Fruit fly (Drosophila melanogaster) whole organism, embryonic: Measurements from ENCODE around the gene Sws1.

Experiments
- Atf6 ChIP-seq: fragments of 200-800 bp; sonication (Bioruptor generic); IDR thresholded peaks from 2 replicates; pipeline ENCODE4 v1.3.6; 2022; ENCODE audit warnings: missing biosample characterization, missing genetic modification characterization
- BEAF-32 ChIP-seq: fragments of 200-800 bp; sonication (Bioruptor generic); optimal IDR thresholded peaks from 3 replicates; lab custom pipeline; 2017; ENCODE audit warnings: missing biosample characterization, missing genetic modification characterization, mild to moderate bottlenecking, moderate library complexity, missing genetic modification reagents
- CG11723 ChIP-seq: fragments of 200-800 bp; sonication (Bioruptor generic); optimal IDR thresholded peaks from 2 replicates; lab custom pipeline; 2017; ENCODE audit warnings: missing biosample characterization, mild to moderate bottlenecking, missing genetic modification characterization
- CG12104 ChIP-seq: fragments of 200-800 bp; sonication (Bioruptor generic); optimal IDR thresholded peaks from 3 replicates; lab custom pipeline; 2016; ENCODE audit warnings: missing biosample characterization, missing genetic modification characterization
- CG13894 ChIP-seq: fragments of 200-800 bp; sonication (Bioruptor generic); optimal IDR thresholded peaks from 3 replicates; lab custom pipeline; 2018; ENCODE audit warnings: missing biosample characterization, mild to moderate bottlenecking, missing genetic modification characterization, moderate library complexity
- CG14050 ChIP-seq: fragments of 200-800 bp; sonication (Bioruptor generic); IDR thresholded peaks from 3 replicates; pipeline ENCODE4 v1.3.6; 2022; ENCODE audit warnings: missing biosample characterization, missing genetic modification characterization
- CG15601 ChIP-seq: fragments of 200-800 bp; sonication (Bioruptor generic); optimal IDR thresholded peaks from 3 replicates; lab custom pipeline; 2019; ENCODE audit warnings: missing biosample characterization, mild to moderate bottlenecking, missing genetic modification characterization, moderate library complexity
- CG16813 ChIP-seq: fragments of 200-800 bp; sonication (Bioruptor generic); IDR thresholded peaks from 3 replicates; pipeline ENCODE4 v1.3.6; 2022; ENCODE audit warnings: missing biosample characterization, missing genetic modification characterization; ENCODE audit not compliant: partially characterized antibody
- CG16815 ChIP-seq: fragments of 200-800 bp; sonication (Bioruptor generic); optimal IDR thresholded peaks from 3 replicates; lab custom pipeline; 2017; ENCODE audit warnings: missing biosample characterization, mild to moderate bottlenecking, missing genetic modification characterization
- CG17361 ChIP-seq: fragments of 200-800 bp; sonication (Bioruptor generic); IDR thresholded peaks from 3 replicates; pipeline ENCODE4 v1.3.6; 2022; ENCODE audit warnings: missing biosample characterization, missing genetic modification characterization
- CG2116 ChIP-seq: fragments of 200-800 bp; sonication (Bioruptor generic); optimal IDR thresholded peaks from 3 replicates; lab custom pipeline; 2018; ENCODE audit warnings: missing biosample characterization, mild to moderate bottlenecking, missing genetic modification characterization
- CG2678 ChIP-seq: fragments of 200-800 bp; sonication (Bioruptor generic); optimal IDR thresholded peaks from 3 replicates; lab custom pipeline; 2019; ENCODE audit warnings: missing biosample characterization, mild to moderate bottlenecking, missing genetic modification characterization, moderate library complexity
- CG2712 ChIP-seq: fragments of 200-800 bp; optimal IDR thresholded peaks from 3 replicates; lab custom pipeline; 2019; ENCODE audit warnings: missing biosample characterization, mild to moderate bottlenecking, missing genetic modification characterization, moderate library complexity
- CG5953 ChIP-seq: fragments of 200-800 bp; sonication (Bioruptor generic); IDR thresholded peaks from 2 replicates; pipeline ENCODE4 v1.3.6; 2022; ENCODE audit warnings: missing biosample characterization, missing genetic modification characterization
- CG7839 ChIP-seq: fragments of 200-800 bp; sonication (Bioruptor generic); optimal IDR thresholded peaks from 3 replicates; lab custom pipeline; 2018; ENCODE audit warnings: missing biosample characterization, mild to moderate bottlenecking, missing genetic modification characterization, moderate library complexity
- CG8924 ChIP-seq: fragments of 200-800 bp; optimal IDR thresholded peaks from 3 replicates; lab custom pipeline; 2019; ENCODE audit warnings: missing biosample characterization, mild to moderate bottlenecking, missing genetic modification characterization, moderate library complexity
- CG9727 ChIP-seq: fragments of 200-800 bp; sonication (Bioruptor generic); optimal IDR thresholded peaks from 3 replicates; lab custom pipeline; 2017; ENCODE audit warnings: missing biosample characterization, mild to moderate bottlenecking, missing genetic modification characterization
- CoRest ChIP-seq: fragments of 200-800 bp; sonication (Bioruptor generic); optimal IDR thresholded peaks from 3 replicates; lab custom pipeline; 2018; ENCODE audit warnings: missing biosample characterization, mild to moderate bottlenecking, missing genetic modification characterization, moderate library complexity
- Dad ChIP-seq: fragments of 200-800 bp; sonication (Bioruptor generic); optimal IDR thresholded peaks from 3 replicates; lab custom pipeline; 2016; ENCODE audit warnings: missing biosample characterization, missing genetic modification characterization
- Dll ChIP-seq: fragments of 200-800 bp; sonication (Bioruptor generic); IDR thresholded peaks from 4 replicates; pipeline ENCODE4 v1.3.6; 2022; ENCODE audit warnings: missing biosample characterization, missing genetic modification characterization; ENCODE audit not compliant: partially characterized antibody
- Doc3 ChIP-seq: fragments of 200-800 bp; sonication (Bioruptor generic); IDR thresholded peaks from 3 replicates; pipeline ENCODE4 v1.3.6; 2022; ENCODE audit warnings: missing biosample characterization, missing genetic modification characterization; ENCODE audit not compliant: partially characterized antibody
- Drgx ChIP-seq: fragments of 200-800 bp; sonication (Bioruptor generic); IDR thresholded peaks from 2 replicates; pipeline ENCODE4 v1.3.6; 2022; ENCODE audit warnings: missing biosample characterization, missing genetic modification characterization
- H15 ChIP-seq: fragments of 200-800 bp; sonication (Bioruptor generic); IDR thresholded peaks from 3 replicates; pipeline ENCODE4 v1.3.6; 2022; ENCODE audit warnings: missing biosample characterization, missing genetic modification characterization
- HLH54F ChIP-seq: fragments of 200-800 bp; sonication (Bioruptor generic); optimal IDR thresholded peaks from 3 replicates; lab custom pipeline; 2016; ENCODE audit warnings: missing biosample characterization, missing genetic modification characterization
- Lim3 ChIP-seq: fragments of 200-800 bp; sonication (Bioruptor generic); IDR thresholded peaks from 2 replicates; pipeline ENCODE4 v1.3.6; 2022; ENCODE audit warnings: missing biosample characterization, missing genetic modification characterization
- MBD-R2 ChIP-seq: fragments of 200-800 bp; sonication (Bioruptor generic); IDR thresholded peaks from 2 replicates; pipeline ENCODE4 v1.3.6; 2022; ENCODE audit warnings: missing biosample characterization, missing genetic modification characterization
- NFAT ChIP-seq: fragments of 200-800 bp; sonication (Bioruptor generic); IDR thresholded peaks from 2 replicates; pipeline ENCODE4 v1.3.6; 2022; ENCODE audit warnings: missing biosample characterization, missing genetic modification characterization
- NK7.1 ChIP-seq: fragments of 200-800 bp; sonication (Bioruptor generic); optimal IDR thresholded peaks from 3 replicates; lab custom pipeline; 2016; ENCODE audit warnings: missing biosample characterization, missing genetic modification characterization
- Nf-YC ChIP-seq: fragments of 200-800 bp; optimal IDR thresholded peaks from 3 replicates; lab custom pipeline; 2019; ENCODE audit warnings: missing biosample characterization, mild to moderate bottlenecking, missing genetic modification characterization, moderate library complexity
- Scr ChIP-seq: fragments of 200-800 bp; sonication (Bioruptor generic); IDR thresholded peaks from 2 replicates; pipeline ENCODE4 v1.3.6; 2022; ENCODE audit warnings: missing biosample characterization, missing genetic modification characterization; ENCODE audit not compliant: partially characterized antibody
- Sry-δ ChIP-seq: fragments of 200-800 bp; sonication (Bioruptor generic); optimal IDR thresholded peaks from 2 replicates; lab custom pipeline; 2016; ENCODE audit warnings: missing biosample characterization, missing genetic modification characterization
- ab ChIP-seq: fragments of 200-800 bp; sonication (Bioruptor generic); optimal IDR thresholded peaks from 2 replicates; lab custom pipeline; 2016; ENCODE audit warnings: missing biosample characterization, missing genetic modification characterization
- crp ChIP-seq, 2 experiments: fragments of 200-800 bp; sonication (Bioruptor generic); optimal IDR thresholded peaks; 2 replicates in 1 of 2; 3 replicates in 1 of 2; lab custom pipeline; 2017; ENCODE audit warnings: missing biosample characterization in 2 of 2, missing genetic modification characterization in 2 of 2, mild to moderate bottlenecking in 1 of 2, moderate library complexity in 1 of 2
- dmrt99B ChIP-seq: fragments of 200-800 bp; sonication (Bioruptor generic); optimal IDR thresholded peaks from 2 replicates; lab custom pipeline; 2018; ENCODE audit warnings: missing biosample characterization, mild to moderate bottlenecking, missing genetic modification characterization, moderate library complexity
- eyg ChIP-seq: fragments of 200-800 bp; sonication (Bioruptor generic); optimal IDR thresholded peaks from 3 replicates; lab custom pipeline; 2016; ENCODE audit warnings: missing biosample characterization, missing genetic modification characterization
- fru ChIP-seq: fragments of >200 bp; optimal IDR thresholded peaks from 2 replicates; lab custom pipeline; 2017
- insv ChIP-seq, 2 experiments: fragments of 200-800 bp; sonication (Bioruptor generic); optimal IDR thresholded peaks; 3 replicates each; lab custom pipeline; 2016 to 2018; ENCODE audit warnings: missing biosample characterization in 2 of 2, missing genetic modification characterization in 2 of 2
- lola ChIP-seq, 3 experiments: fragments of >200 bp in 2 of 3; fragments of 200-800 bp in 1 of 3; sonication (Bioruptor generic) in 1 of 3; optimal IDR thresholded peaks; 2 replicates each; lab custom pipeline; 2017 to 2019; ENCODE audit warnings: missing biosample characterization in 3 of 3, missing genetic modification characterization in 3 of 3, mild to moderate bottlenecking in 1 of 3, moderate library complexity in 1 of 3
- nerfin-2 ChIP-seq: fragments of 200-800 bp; sonication (Bioruptor generic); IDR thresholded peaks from 2 replicates; pipeline ENCODE4 v1.3.6; 2022; ENCODE audit warnings: missing biosample characterization, missing genetic modification characterization; ENCODE audit not compliant: partially characterized antibody
- phol ChIP-seq: fragments of 200-800 bp; sonication (Bioruptor generic); optimal IDR thresholded peaks from 3 replicates; lab custom pipeline; 2018; ENCODE audit warnings: missing biosample characterization, mild to moderate bottlenecking, missing genetic modification characterization, moderate library complexity
- pita ChIP-seq: fragments of 200-800 bp; sonication (Bioruptor generic); optimal IDR thresholded peaks from 2 replicates; lab custom pipeline; 2017; ENCODE audit warnings: missing biosample characterization, mild to moderate bottlenecking, missing genetic modification characterization
- sens ChIP-seq: fragments of 200-800 bp; sonication (Bioruptor generic); peaks from one replicate; lab custom pipeline; 2016; ENCODE audit warnings: missing biosample characterization, missing genetic modification characterization
- sna ChIP-seq: fragments of 200-800 bp; sonication (Bioruptor generic); IDR thresholded peaks from 2 replicates; pipeline ENCODE4 v1.3.6; 2022; ENCODE audit warnings: missing biosample characterization, missing genetic modification characterization; ENCODE audit not compliant: partially characterized antibody
- stwl ChIP-seq: fragments of 200-800 bp; sonication (Bioruptor generic); optimal IDR thresholded peaks from 3 replicates; lab custom pipeline; 2018; ENCODE audit warnings: missing biosample characterization, mild to moderate bottlenecking, missing genetic modification characterization, moderate library complexity
- tin ChIP-seq: fragments of 200-800 bp; sonication (Bioruptor generic); optimal IDR thresholded peaks from 3 replicates; lab custom pipeline; 2016; ENCODE audit warnings: missing biosample characterization, missing genetic modification characterization
- vnd ChIP-seq: fragments of 200-800 bp; sonication (Bioruptor generic); IDR thresholded peaks from 3 replicates; pipeline ENCODE4 v1.3.6; 2022; ENCODE audit warnings: missing biosample characterization, missing genetic modification characterization; ENCODE audit not compliant: partially characterized antibody
- wdn ChIP-seq: fragments of 200-800 bp; sonication (Bioruptor generic); IDR thresholded peaks from 2 replicates; pipeline ENCODE4 v1.3.6; 2022; ENCODE audit warnings: missing biosample characterization, missing genetic modification characterization
- zen2 ChIP-seq: fragments of 200-800 bp; sonication (Bioruptor generic); IDR thresholded peaks from 3 replicates; pipeline ENCODE4 v1.3.6; 2022; ENCODE audit warnings: missing biosample characterization, missing genetic modification characterization; ENCODE audit not compliant: partially characterized antibody

Sws1 gene

dm6 chr2L:2576565-2577360, 1.9 kb upstream of the Sws1 start, which contains the start of gene insv:
Gene insv (minus strand): TSS chr2L:2576997.
- peak; percentile 2 for TF ChIP-seq Sry-δ (GFP tag; lab: Kevin White, UChicago)
- peak; percentile 25 to 99 for TF ChIP-seq insv (GFP tag; optimal IDR thresholded peaks at IDR 0.05; lab: Kevin White, UChicago)
- TF ChIP-seq CG16813 (GFP tag; lab: Robert Waterston, UW) = peak; percentile 63
- no peak for TF ChIP-seq tin (GFP tag; lab: Kevin White, UChicago)
- peak; percentile 60 for TF ChIP-seq BEAF-32 (GFP tag; lab: Kevin White, UChicago)
- no peak for TF ChIP-seq CG13894 (tag; lab: Kevin White, UChicago)
- TF ChIP-seq CG5953 (GFP tag; lab: Robert Waterston, UW) = no peak
- no peak for TF ChIP-seq Dad
- no peak for TF ChIP-seq Lim3 (GFP tag; lab: Robert Waterston, UW)
- no peak for TF ChIP-seq Nf-YC (tag; lab: Kevin White, UChicago)
- TF ChIP-seq wdn (GFP tag; lab: Robert Waterston, UW) = no peak
- peak; percentile 23 for TF ChIP-seq CoRest (tag; lab: Kevin White, UChicago)
- TF ChIP-seq CG2678 (tag; lab: Kevin White, UChicago) = no peak
- no peak for TF ChIP-seq CG16815 (GFP tag; lab: Kevin White, UChicago)
- peak; percentile 1 for TF ChIP-seq phol
- peak; percentile 70 for TF ChIP-seq Scr (GFP tag; lab: Robert Waterston, UW)
- TF ChIP-seq CG7839 (tag; lab: Kevin White, UChicago) = no peak
- peak; percentile 3 for TF ChIP-seq HLH54F (GFP tag; lab: Kevin White, UChicago)
- no peak for TF ChIP-seq CG12104 (GFP tag; lab: Kevin White, UChicago)
- peak; percentile 54 for TF ChIP-seq stwl (tag; lab: Kevin White, UChicago)
- peak; percentile 36 for TF ChIP-seq sens (GFP tag; lab: Kevin White, UChicago)
- no peak for TF ChIP-seq ab (GFP tag; lab: Kevin White, UChicago)
- peak; percentile 42; the same call in 1 of the 3 replicates for TF ChIP-seq vnd
- TF ChIP-seq CG11723 (GFP tag; lab: Kevin White, UChicago) = no peak
- no peak for TF ChIP-seq fru
- TF ChIP-seq pita (GFP tag; lab: Kevin White, UChicago) = no peak
- no peak for TF ChIP-seq Atf6 (GFP tag; lab: Robert Waterston, UW)
- TF ChIP-seq lola (GFP tag; optimal IDR thresholded peaks at IDR 0.05; lab: Kevin White, UChicago) = peak in 1 of 3 experiments; percentile 2
- no peak for TF ChIP-seq Drgx (GFP tag; lab: Robert Waterston, UW)
- peak; percentile 57 for TF ChIP-seq CG8924 (tag; lab: Kevin White, UChicago)
- no peak for TF ChIP-seq NK7.1 (GFP tag; lab: Kevin White, UChicago)
- TF ChIP-seq CG9727 (GFP tag; lab: Kevin White, UChicago) = no peak
- no peak for TF ChIP-seq dmrt99B (tag; lab: Kevin White, UChicago)
- peak; percentile 80 for TF ChIP-seq Dll
- peak; percentile 24; the same call in 1 of the 2 replicates for TF ChIP-seq sna
- peak; percentile 33; the same call in 1 of the 3 replicates for TF ChIP-seq zen2 (GFP tag; lab: Robert Waterston, UW)
- 0 out of 3 replicates have a peak, but pooled peaks have one; percentile 14 for TF ChIP-seq CG17361 (GFP tag; lab: Robert Waterston, UW)
- TF ChIP-seq CG2712 (tag; lab: Kevin White, UChicago) = peak; percentile 30
- TF ChIP-seq H15 (GFP tag; lab: Robert Waterston, UW) = no peak
- TF ChIP-seq CG2116 (GFP tag; lab: Kevin White, UChicago) = no peak
- no peak for TF ChIP-seq CG15601 (tag; lab: Kevin White, UChicago)
- no peak for TF ChIP-seq eyg (GFP tag; lab: Kevin White, UChicago)
- TF ChIP-seq crp (GFP tag; optimal IDR thresholded peaks at IDR 0.05; lab: Kevin White, UChicago) = no peak
- peak; percentile 68 for TF ChIP-seq Doc3 (GFP tag; lab: Robert Waterston, UW)
- no peak for TF ChIP-seq CG14050 (GFP tag; lab: Robert Waterston, UW)
- 0 out of 2 replicates have a peak, but pooled peaks have one; percentile 37 for TF ChIP-seq nerfin-2 (GFP tag; lab: Robert Waterston, UW)
- TF ChIP-seq MBD-R2 (GFP tag; lab: Robert Waterston, UW) = peak; percentile 44
- no peak for TF ChIP-seq NFAT (GFP tag; lab: Robert Waterston, UW)
